Fruit fly (Drosophila melanogaster) S2 (cell line): Measurements from ENCODE around the gene ATPsynbetaL.

Source experiments
- CG8478 ChIP-seq: fragments of >200 bp; optimal IDR thresholded peaks from 2 replicates; lab custom pipeline; 2018
- CTCF ChIP-seq, 2 experiments: fragments of >200 bp; optimal IDR thresholded peaks; 2 replicates each; lab custom pipeline; 2018

dm6 chr3L:16143685-16144539, 46.3 kb downstream of the ATPsynbetaL start, which contains the start of gene CG32152:
- TF ChIP-seq CG8478 (no peak), CTCF (optimal IDR thresholded peaks at IDR 0.05; lab: Kevin White, UChicago) (no peak)
